Fruit fly (Drosophila melanogaster): ENCODE results near the gene tHMG2.
A peak's percentile ranks its signal among the peaks of the same experiment; 100 is the strongest.

The tHMG2 gene

dm6 chr3R:22503630-22504029 is 10.9 kb downstream of the tHMG2 start (continued):
- TF ChIP-seq da (GFP tag; optimal IDR thresholded peaks at IDR 0.05), result no peak
- TF ChIP-seq CG8089 (GFP tag; optimal IDR thresholded peaks at IDR 0.05), result no peak
- TF ChIP-seq crol (GFP tag; IDR thresholded peaks at IDR 0.05), result no peak
- TF ChIP-seq Atf3 (GFP tag; optimal IDR thresholded peaks at IDR 0.05), result no peak
- no peak for TF ChIP-seq GATAe (GFP tag; conservative IDR thresholded peaks at IDR 0.05)
- TF ChIP-seq CG18619 (GFP tag; optimal IDR thresholded peaks at IDR 0.05), result peak; percentile 0
- no peak for TF ChIP-seq Doc2 (GFP tag; IDR thresholded peaks at IDR 0.05)
- no peak for TF ChIP-seq CG12942 (GFP tag; optimal IDR thresholded peaks at IDR 0.05)
- TF ChIP-seq CG31224 (GFP tag; IDR thresholded peaks at IDR 0.05), result no peak
- TF ChIP-seq Hr51 (GFP tag; optimal IDR thresholded peaks at IDR 0.05), result peak in 1 of 2 experiments; percentile 37
- no peak for TF ChIP-seq nau (GFP tag; optimal IDR thresholded peaks at IDR 0.05)
- no peak for TF ChIP-seq sna (GFP tag; IDR thresholded peaks at IDR 0.05; ENCODE audit: partially characterized antibody)
- no peak for TF ChIP-seq Ravus (GFP tag; IDR thresholded peaks at IDR 0.05)
- TF ChIP-seq Atf-2 (GFP tag; optimal IDR thresholded peaks at IDR 0.05), result no peak
- peak; percentile 61 for TF ChIP-seq Hmr (GFP tag; optimal IDR thresholded peaks at IDR 0.05)
- no peak for TF ChIP-seq CG7271 (tag; optimal IDR thresholded peaks at IDR 0.05)
- no peak for TF ChIP-seq trh (GFP tag; optimal IDR thresholded peaks at IDR 0.05)
- no peak for TF ChIP-seq Hr3 (GFP tag; optimal IDR thresholded peaks at IDR 0.05)
- TF ChIP-seq Sin3A (optimal IDR thresholded peaks at IDR 0.05), result no peak
- no peak for TF ChIP-seq CG2116 (GFP tag; optimal IDR thresholded peaks at IDR 0.05)
- peak; percentile 28 for TF ChIP-seq CG7556 (GFP tag; optimal IDR thresholded peaks at IDR 0.05)
- TF ChIP-seq nerfin-2 (GFP tag; IDR thresholded peaks at IDR 0.05; ENCODE audit: partially characterized antibody), result no peak
- TF ChIP-seq dati (GFP tag; IDR thresholded peaks at IDR 0.05), result no peak
- TF ChIP-seq pho (GFP tag; optimal IDR thresholded peaks at IDR 0.05), result peak; percentile 14
- peak; percentile 22 for TF ChIP-seq lilli (GFP tag; optimal IDR thresholded peaks at IDR 0.05)
- no peak for TF ChIP-seq mam (GFP tag; optimal IDR thresholded peaks at IDR 0.05)
- no peak for TF ChIP-seq h (optimal IDR thresholded peaks at IDR 0.05)
- peak; percentile 45; the same call in 1 of the 2 replicates for TF ChIP-seq slbo (GFP tag; IDR thresholded peaks at IDR 0.05)
- TF ChIP-seq CG4360 (GFP tag; IDR thresholded peaks at IDR 0.05), result no peak
- TF ChIP-seq Hand (GFP tag; optimal IDR thresholded peaks at IDR 0.05), result peak; percentile 3
- peak; percentile 66 for TF ChIP-seq CG12769 (tag; optimal IDR thresholded peaks at IDR 0.05)
- no peak for TF ChIP-seq CG18764 (GFP tag; optimal IDR thresholded peaks at IDR 0.05)

dm6 chr3R:22515384-22515783 is 22.6 kb downstream of the tHMG2 start:
- TF ChIP-seq Myb (GFP tag; optimal IDR thresholded peaks at IDR 0.05) (no peak), CG10565 (GFP tag; optimal IDR thresholded peaks at IDR 0.05) (no peak), CG2678 (tag; optimal IDR thresholded peaks at IDR 0.05) (peak; percentile 2), Dbx (GFP tag; IDR thresholded peaks at IDR 0.05) (0 out of 3 replicates have a peak, but pooled peaks have one; percentile 11), CG17359 (tag; optimal IDR thresholded peaks at IDR 0.05) (peak; percentile 12), CG17612 (GFP tag; IDR thresholded peaks at IDR 0.05) (0 out of 2 replicates have a peak, but pooled peaks have one; percentile 12), emc (GFP tag; optimal IDR thresholded peaks at IDR 0.05) (no peak), hkb (optimal IDR thresholded peaks at IDR 0.05) (no peak), hkb (GFP tag; IDR thresholded peaks at IDR 0.05) (0 out of 2 replicates have a peak, but pooled peaks have one; percentile 17), CG2120 (GFP tag; optimal IDR thresholded peaks at IDR 0.05) (peak; percentile 33), sisA (GFP tag; IDR thresholded peaks at IDR 0.05) (peak; percentile 35), row (GFP tag; IDR thresholded peaks at IDR 0.05) (peak; percentile 29; the same call in 1 of the 3 replicates), CG11504 (tag; optimal IDR thresholded peaks at IDR 0.05) (peak; percentile 17), Blimp-1 (GFP tag; optimal IDR thresholded peaks at IDR 0.05) (peak; percentile 10), Med (GFP tag) (peak; percentile 78), Aef1 (GFP tag; IDR thresholded peaks at IDR 0.05) (0 out of 3 replicates have a peak, but pooled peaks have one; percentile 11), Oli (tag; optimal IDR thresholded peaks at IDR 0.05) (peak; percentile 10), phol (tag; optimal IDR thresholded peaks at IDR 0.05) (peak; percentile 12), sqz (GFP tag; optimal IDR thresholded peaks at IDR 0.05) (no peak), Rfx (GFP tag; IDR thresholded peaks at IDR 0.05) (peak; percentile 54), ind (GFP tag; optimal IDR thresholded peaks at IDR 0.05) (peak; percentile 3), Sox102F (GFP tag; optimal IDR thresholded peaks at IDR 0.05) (peak; percentile 8)
